Worm (Caenorhabditis elegans): ENCODE data around the gene fbxa-105.
A peak's percentile ranks its signal among the peaks of the same experiment; 100 is the strongest.
"Not testable (repeated sequence)": the region's sequence is repeated elsewhere in the genome, so short reads cannot be mapped to it uniquely, and the experiment has no call there.

fbxa-105 gene

ce11 chrV:7352186-7353053, 39.4 kb downstream of the fbxa-105 start, which contains the start of the genes srh-231 and srh-275:
TSS of gene srh-231 (minus strand) at chrV:7352236.
TSS of gene srh-275 (plus strand) at chrV:7353003.
- no peak for TF ChIP-seq aly-2 (tag; optimal IDR thresholded peaks at IDR 0.05)
- no peak for TF ChIP-seq zag-1 (tag; optimal IDR thresholded peaks at IDR 0.05)
- no peak for TF ChIP-seq nhr-23 (tag; optimal IDR thresholded peaks at IDR 0.05)

ce11 chrV:7349541-7349940, 42.3 kb downstream of the fbxa-105 start, which contains the start of gene nhr-149:
TSS of gene nhr-149 (minus strand) at chrV:7349641.
- TF ChIP-seq lin-39 (tag; optimal IDR thresholded peaks at IDR 0.05) (no peak), peb-1 (tag; optimal IDR thresholded peaks at IDR 0.05) (no peak), unc-39 (tag; optimal IDR thresholded peaks at IDR 0.05) (no peak), unc-55 (GFP tag; optimal IDR thresholded peaks at IDR 0.05) (no peak), lin-11 (tag; optimal IDR thresholded peaks at IDR 0.05) (no peak), ZK546.5 (tag; optimal IDR thresholded peaks at IDR 0.05) (no peak), nhr-12 (tag; optimal IDR thresholded peaks at IDR 0.05) (no peak), alr-1 (tag; optimal IDR thresholded peaks at IDR 0.05) (no peak), nhr-11 (tag; optimal IDR thresholded peaks at IDR 0.05) (no peak), C34F6.9 (tag; optimal IDR thresholded peaks at IDR 0.05) (no peak), dmd-4 (tag; optimal IDR thresholded peaks at IDR 0.05) (no peak), R02D3.7 (tag; optimal IDR thresholded peaks at IDR 0.05) (no peak), F13H6.1 (tag; optimal IDR thresholded peaks at IDR 0.05) (no peak), snpc-4 (tag; optimal IDR thresholded peaks at IDR 0.05) (no peak), ztf-11 (tag; optimal IDR thresholded peaks at IDR 0.05) (no peak), crh-2 (tag; optimal IDR thresholded peaks at IDR 0.05) (no peak), sem-4 (tag; optimal IDR thresholded peaks at IDR 0.05) (no peak), nhr-10 (tag; optimal IDR thresholded peaks at IDR 0.05) (no peak)

- TF ChIP-seq nhr-6, lin-11, nhr-10 (tag; optimal IDR thresholded peaks at IDR 0.05): not testable (repeated sequence)
Observed at ce11 chrV:7345494-7345893, 46.3 kb downstream of the fbxa-105 start, which contains the start of gene nhr-147. TSS of gene nhr-147 (plus strand) at chrV:7345794.

ce11 chrV:7343522-7343921, 48.3 kb downstream of the fbxa-105 start, which contains the start of gene srh-244:
TSS of gene srh-244 (plus strand) at chrV:7343822.
- no peak for TF ChIP-seq lin-13 (GFP tag; optimal IDR thresholded peaks at IDR 0.05)
- no peak for TF ChIP-seq nhr-21 (tag; optimal IDR thresholded peaks at IDR 0.05)
- TF ChIP-seq lin-11 (tag; optimal IDR thresholded peaks at IDR 0.05), result no peak
- TF ChIP-seq nhr-11 (tag; optimal IDR thresholded peaks at IDR 0.05), result no peak
- no peak for TF ChIP-seq sma-9 (GFP tag; optimal IDR thresholded peaks at IDR 0.05)
- no peak for TF ChIP-seq sma-9 (tag; optimal IDR thresholded peaks at IDR 0.05)
- TF ChIP-seq ama-1 (optimal IDR thresholded peaks at IDR 0.05), result no peak
- no peak for TF ChIP-seq unc-55 (GFP tag; optimal IDR thresholded peaks at IDR 0.05)
- TF ChIP-seq blmp-1 (tag; optimal IDR thresholded peaks at IDR 0.05; ENCODE audit: insufficient read depth), result no peak
- TF ChIP-seq F13H6.1 (tag; optimal IDR thresholded peaks at IDR 0.05), result no peak
- TF ChIP-seq sma-3 (GFP tag; optimal IDR thresholded peaks at IDR 0.05), result no peak
- no peak for TF ChIP-seq nhr-25 (tag; optimal IDR thresholded peaks at IDR 0.05)
- no peak for TF ChIP-seq crh-2 (tag; optimal IDR thresholded peaks at IDR 0.05)
- no peak for TF ChIP-seq gmeb-1 (tag; optimal IDR thresholded peaks at IDR 0.05)
- no peak for TF ChIP-seq ztf-1 (GFP tag; conservative IDR thresholded peaks at IDR 0.05)
- no peak for TF ChIP-seq ZK546.5 (tag; optimal IDR thresholded peaks at IDR 0.05)
- TF ChIP-seq nhr-12 (tag; optimal IDR thresholded peaks at IDR 0.05), result no peak
- TF ChIP-seq nhr-77 (tag; optimal IDR thresholded peaks at IDR 0.05), result no peak

ce11 chrV:7341942-7342341, 49.9 kb downstream of the fbxa-105 start, which contains the start of the genes nhr-263 and nhr-148:
TSS of gene nhr-263 (minus strand) at chrV:7342042.
TSS of gene nhr-148 (plus strand) at chrV:7342156.
- TF ChIP-seq elt-1 (tag; optimal IDR thresholded peaks at IDR 0.05), result no peak
- TF ChIP-seq nhr-237 (tag; optimal IDR thresholded peaks at IDR 0.05), result no peak
- TF ChIP-seq ztf-1 (GFP tag; conservative IDR thresholded peaks at IDR 0.05), result no peak
- TF ChIP-seq nhr-10 (tag; optimal IDR thresholded peaks at IDR 0.05), result no peak
- peak; percentile 37 for TF ChIP-seq sma-9 (GFP tag; optimal IDR thresholded peaks at IDR 0.05)
- no peak for TF ChIP-seq sma-9 (tag; optimal IDR thresholded peaks at IDR 0.05)
- TF ChIP-seq skn-1 (tag; optimal IDR thresholded peaks at IDR 0.05), result no peak
